Worm (Caenorhabditis elegans) whole organism, late embryonic: Measurements from ENCODE around the gene mnk-1.

Experiments used
- C38D4.7 ChIP-seq: fragments of 200-800 bp; sonication (Bioruptor generic); optimal IDR thresholded peaks from 2 replicates; lab custom pipeline; 2018; ENCODE audit warnings: mild to moderate bottlenecking, missing genetic modification characterization, moderate library complexity, missing compliant biosample characterization
- K02D7.2 ChIP-seq: sonication (generic microtip); optimal IDR thresholded peaks from 2 replicates; lab custom pipeline; 2017; ENCODE audit warnings: mild to moderate bottlenecking, missing genetic modification characterization, missing compliant biosample characterization
- K09A11.1 ChIP-seq: sonication (generic microtip); optimal IDR thresholded peaks from 2 replicates; lab custom pipeline; 2017; ENCODE audit warnings: antibody characterized with exemption, mild to moderate bottlenecking, missing genetic modification characterization, missing compliant biosample characterization; ENCODE audit not compliant: insufficient read depth
- T23F11.4 ChIP-seq: fragments of 200-800 bp; sonication (Bioruptor generic); optimal IDR thresholded peaks from 2 replicates; lab custom pipeline; 2018; ENCODE audit warnings: mild to moderate bottlenecking, missing genetic modification characterization, missing compliant biosample characterization
- ahr-1 ChIP-seq: sonication (generic microtip); optimal IDR thresholded peaks from 2 replicates; lab custom pipeline; 2016; ENCODE audit warnings: missing genetic modification characterization, missing compliant biosample characterization
- ama-1 ChIP-seq: fragments of 150-350 bp; optimal IDR thresholded peaks from 2 replicates; lab custom pipeline; 2014
- ceh-14 ChIP-seq: sonication (generic microtip); optimal IDR thresholded peaks from 2 replicates; lab custom pipeline; 2016; ENCODE audit warnings: missing genotype, missing genetic modification characterization, missing compliant biosample characterization
- ceh-19 ChIP-seq: fragments of 200-800 bp; sonication (Bioruptor generic); optimal IDR thresholded peaks from 2 replicates; lab custom pipeline; 2018; ENCODE audit warnings: mild to moderate bottlenecking, missing genetic modification characterization, missing compliant biosample characterization
- ceh-2 ChIP-seq: sonication (generic microtip); optimal IDR thresholded peaks from 2 replicates; lab custom pipeline; 2016; ENCODE audit warnings: missing genotype, missing genetic modification characterization, missing compliant biosample characterization
- ceh-24 ChIP-seq: sonication (generic microtip); optimal IDR thresholded peaks from 2 replicates; lab custom pipeline; 2016; ENCODE audit warnings: mild to moderate bottlenecking, missing genetic modification characterization, missing compliant biosample characterization
- ceh-30 ChIP-seq: fragments of 150-350 bp; optimal IDR thresholded peaks from 2 replicates; lab custom pipeline; 2014; ENCODE audit warnings: missing biosample characterization, missing genetic modification characterization
- ceh-31 ChIP-seq: sonication (generic microtip); optimal IDR thresholded peaks from 2 replicates; lab custom pipeline; 2016; ENCODE audit warnings: missing genetic modification characterization, missing compliant biosample characterization
- ceh-45 ChIP-seq: fragments of 200-800 bp; sonication (Bioruptor generic); IDR thresholded peaks from 2 replicates; pipeline ENCODE4 v1.3.6; 2022; ENCODE audit warnings: missing genetic modification reagents, missing genetic modification characterization, missing compliant biosample characterization
- ceh-48 ChIP-seq: sonication (generic microtip); optimal IDR thresholded peaks from 2 replicates; lab custom pipeline; 2016; ENCODE audit warnings: missing genetic modification characterization, inconsistent platforms, missing compliant biosample characterization
- ceh-6 ChIP-seq: fragments of 200-800 bp; sonication (Bioruptor generic); optimal IDR thresholded peaks from 2 replicates; lab custom pipeline; 2018; ENCODE audit warnings: mild to moderate bottlenecking, missing genetic modification characterization, missing compliant biosample characterization
- che-1 ChIP-seq: sonication (generic microtip); optimal IDR thresholded peaks from 2 replicates; lab custom pipeline; 2016; ENCODE audit warnings: mild to moderate bottlenecking, missing genetic modification characterization, missing compliant biosample characterization
- elt-2 ChIP-seq: sonication (generic microtip); optimal IDR thresholded peaks from 2 replicates; lab custom pipeline; 2016; ENCODE audit warnings: missing genetic modification reagents, missing genetic modification characterization, missing compliant biosample characterization
- eyg-1 ChIP-seq: sonication (generic microtip); optimal IDR thresholded peaks from 2 replicates; lab custom pipeline; 2016; ENCODE audit warnings: missing genotype, missing genetic modification characterization, missing compliant biosample characterization
- fax-1 ChIP-seq: sonication (generic microtip); optimal IDR thresholded peaks from 2 replicates; lab custom pipeline; 2016; ENCODE audit warnings: missing genotype, missing genetic modification characterization, missing compliant biosample characterization
- fkh-6 ChIP-seq: sonication (generic microtip); optimal IDR thresholded peaks from 2 replicates; lab custom pipeline; 2016; ENCODE audit warnings: missing genetic modification characterization, missing compliant biosample characterization
- hlh-13 ChIP-seq: fragments of 200-800 bp; sonication (Bioruptor generic); optimal IDR thresholded peaks from 2 replicates; lab custom pipeline; 2018; ENCODE audit warnings: mild to moderate bottlenecking, missing genetic modification characterization, missing compliant biosample characterization
- hlh-30 ChIP-seq: sonication (generic microtip); optimal IDR thresholded peaks from 2 replicates; lab custom pipeline; 2017; ENCODE audit warnings: antibody characterized with exemption, missing genetic modification characterization, missing compliant biosample characterization; ENCODE audit not compliant: insufficient read depth
- madf-2 ChIP-seq: sonication (generic microtip); optimal IDR thresholded peaks from 2 replicates; lab custom pipeline; 2017; ENCODE audit warnings: missing genetic modification characterization, missing compliant biosample characterization
- mec-3 ChIP-seq: sonication (generic microtip); optimal IDR thresholded peaks from 2 replicates; lab custom pipeline; 2016; ENCODE audit warnings: borderline replicate concordance, missing genetic modification characterization, missing compliant biosample characterization
- nhr-11 ChIP-seq: fragments of 150-350 bp; optimal IDR thresholded peaks from 2 replicates; lab custom pipeline; 2014; ENCODE audit warnings: missing biosample characterization, missing genetic modification characterization
- nhr-232 ChIP-seq: sonication (generic microtip); optimal IDR thresholded peaks from 2 replicates; lab custom pipeline; 2016; ENCODE audit warnings: missing genetic modification characterization, missing compliant biosample characterization
- npax-4 ChIP-seq: sonication (generic microtip); optimal IDR thresholded peaks from 2 replicates; lab custom pipeline; 2016; ENCODE audit warnings: missing genetic modification characterization, missing compliant biosample characterization
- odd-2 ChIP-seq: sonication (generic microtip); optimal IDR thresholded peaks from 2 replicates; lab custom pipeline; 2017; ENCODE audit warnings: antibody characterized with exemption, mild to moderate bottlenecking, missing genetic modification characterization, missing compliant biosample characterization
- pax-1 ChIP-seq: fragments of 150-350 bp; optimal IDR thresholded peaks from 2 replicates; lab custom pipeline; 2014; ENCODE audit warnings: missing biosample characterization, missing genetic modification characterization
- pha-4 ChIP-seq: fragments of 150-350 bp; optimal IDR thresholded peaks from 2 replicates; lab custom pipeline; 2018; ENCODE audit warnings: missing biosample characterization, missing genetic modification reagents, missing genetic modification characterization
- pqm-1 ChIP-seq: sonication (generic microtip); optimal IDR thresholded peaks from 2 replicates; lab custom pipeline; 2016; ENCODE audit warnings: missing genetic modification characterization, missing compliant biosample characterization
- pros-1 ChIP-seq: fragments of 150-350 bp; optimal IDR thresholded peaks from 2 replicates; lab custom pipeline; 2014; ENCODE audit warnings: missing biosample characterization, missing genetic modification reagents, missing genetic modification characterization
- ref-2 ChIP-seq: sonication (generic microtip); optimal IDR thresholded peaks from 2 replicates; lab custom pipeline; 2016; ENCODE audit warnings: missing genetic modification characterization, missing compliant biosample characterization
- rnt-1 ChIP-seq: sonication (generic microtip); optimal IDR thresholded peaks from 2 replicates; lab custom pipeline; 2016; ENCODE audit warnings: missing genetic modification characterization, missing compliant biosample characterization
- sdc-2 ChIP-seq: sonication (generic microtip); optimal IDR thresholded peaks from 2 replicates; lab custom pipeline; 2016; ENCODE audit warnings: missing genotype, missing genetic modification characterization, missing compliant biosample characterization
- sox-2 ChIP-seq: fragments of 200-800 bp; sonication (Bioruptor generic); IDR thresholded peaks from 2 replicates; pipeline ENCODE4 v1.3.6; 2022; ENCODE audit warnings: missing genetic modification reagents, missing genetic modification characterization, missing compliant biosample characterization
- sox-4 ChIP-seq: sonication (generic microtip); optimal IDR thresholded peaks from 2 replicates; lab custom pipeline; 2017; ENCODE audit warnings: mild to moderate bottlenecking, missing genetic modification characterization, inconsistent platforms, missing compliant biosample characterization
- syd-9 ChIP-seq: sonication (generic microtip); optimal IDR thresholded peaks from 2 replicates; lab custom pipeline; 2016; ENCODE audit warnings: mild to moderate bottlenecking, missing genetic modification characterization, moderate library complexity, missing compliant biosample characterization
- tbx-2 ChIP-seq: sonication (generic microtip); optimal IDR thresholded peaks from 2 replicates; lab custom pipeline; 2016; ENCODE audit warnings: missing genetic modification characterization, missing compliant biosample characterization
- tbx-7 ChIP-seq: sonication (generic microtip); optimal IDR thresholded peaks from 2 replicates; lab custom pipeline; 2016; ENCODE audit warnings: missing genotype, missing genetic modification characterization, missing compliant biosample characterization
- zip-5 ChIP-seq: sonication (generic microtip); optimal IDR thresholded peaks from 2 replicates; lab custom pipeline; 2016; ENCODE audit warnings: missing genetic modification characterization, missing compliant biosample characterization
- ztf-16 ChIP-seq: sonication (generic microtip); optimal IDR thresholded peaks from 2 replicates; lab custom pipeline; 2017; ENCODE audit warnings: missing genetic modification characterization, missing compliant biosample characterization

The mnk-1 gene

ce11 chrII:10548778-10549671, 5.8 kb downstream of the mnk-1 start (continued):
- TF ChIP-seq pha-4 (tag; lab: Kevin White, UChicago) (peak; percentile 11), fkh-6 (no peak), ceh-48 (tag; lab: Kevin White, UChicago) (no peak), K09A11.1 (tag; lab: Kevin White, UChicago) (peak; percentile 15), syd-9 (peak; percentile 25), ceh-24 (tag; lab: Kevin White, UChicago) (no peak), ref-2 (tag; lab: Kevin White, UChicago) (peak; percentile 90), ceh-2 (tag; lab: Kevin White, UChicago) (no peak), pqm-1 (tag; lab: Kevin White, UChicago) (peak; percentile 32), fax-1 (tag; lab: Kevin White, UChicago) (no peak), eyg-1 (tag; lab: Kevin White, UChicago) (no peak), sox-4 (tag; lab: Kevin White, UChicago) (no peak), tbx-2 (peak; percentile 62), pax-1 (tag; lab: Kevin White, UChicago) (peak; percentile 42), rnt-1 (peak; percentile 67), odd-2 (tag; lab: Kevin White, UChicago) (no peak), ceh-19 (GFP tag; lab: Kevin White, UChicago) (no peak), elt-2 (no peak), hlh-30 (tag; lab: Kevin White, UChicago) (peak; percentile 96), ahr-1 (tag; lab: Kevin White, UChicago) (no peak), hlh-13 (GFP tag; lab: Kevin White, UChicago) (no peak), zip-5 (tag; lab: Kevin White, UChicago) (no peak), sox-2 (GFP tag; lab: Robert Waterston, UW) (no peak), ceh-30 (no peak), ama-1 (lab: Kevin White, UChicago) (peak; percentile 88), ceh-6 (GFP tag; lab: Kevin White, UChicago) (no peak), ceh-45 (GFP tag; lab: Robert Waterston, UW) (no peak), tbx-7 (tag; lab: Kevin White, UChicago) (no peak), K02D7.2 (tag; lab: Kevin White, UChicago) (no peak), nhr-11 (tag; lab: Kevin White, UChicago) (no peak), madf-2 (peak; percentile 18), pros-1 (tag; lab: Kevin White, UChicago) (peak; percentile 73), C38D4.7 (GFP tag; lab: Kevin White, UChicago) (no peak), ceh-14 (peak; percentile 61), npax-4 (tag; lab: Kevin White, UChicago) (no peak), che-1 (tag; lab: Kevin White, UChicago) (no peak), T23F11.4 (GFP tag; lab: Kevin White, UChicago) (peak; percentile 30), sdc-2 (tag; lab: Kevin White, UChicago) (peak; percentile 30), ztf-16 (peak; percentile 5)

ce11 chrII:10547803-10548693, 6.8 kb downstream of the mnk-1 start:
- TF ChIP-seq elt-2 (peak; percentile 39), nhr-232 (tag; lab: Kevin White, UChicago) (no peak), ceh-31 (tag; lab: Kevin White, UChicago) (peak; percentile 10), ceh-19 (GFP tag; lab: Kevin White, UChicago) (no peak), hlh-30 (tag; lab: Kevin White, UChicago) (peak; percentile 92), mec-3 (tag; lab: Kevin White, UChicago) (no peak)
- TF ChIP-seq, all 69 proteins: peak for 3
